Worm (Caenorhabditis elegans) whole organism, L3 larva: ENCODE measurements around the gene kcmf-1.
A peak's percentile ranks its signal among the peaks of the same experiment; 100 is the strongest.

Experiments used
- ZK546.5 ChIP-seq: sonication (generic microtip); optimal IDR thresholded peaks from 2 replicates; lab custom pipeline; 2017; ENCODE audit warnings: missing biosample characterization, missing genetic modification characterization
- ceh-16 ChIP-seq: sonication (generic microtip); optimal IDR thresholded peaks from 2 replicates; lab custom pipeline; 2017; ENCODE audit warnings: missing biosample characterization, missing genetic modification characterization
- ceh-28 ChIP-seq: fragments of 150-350 bp; optimal IDR thresholded peaks from 2 replicates; lab custom pipeline; 2014; ENCODE audit warnings: missing biosample characterization, missing genetic modification reagents, missing genetic modification characterization
- ceh-82 ChIP-seq: fragments of 150-350 bp; optimal IDR thresholded peaks from 2 replicates; lab custom pipeline; 2014; ENCODE audit warnings: missing biosample characterization, missing genetic modification characterization
- ceh-9 ChIP-seq: sonication (generic microtip); optimal IDR thresholded peaks from 2 replicates; lab custom pipeline; 2018; ENCODE audit warnings: missing biosample characterization, missing genetic modification characterization
- daf-12 ChIP-seq: fragments of 150-350 bp; optimal IDR thresholded peaks from 2 replicates; lab custom pipeline; 2014; ENCODE audit warnings: missing biosample characterization, missing genetic modification reagents, missing genetic modification characterization
- egl-5 ChIP-seq: fragments of 150-350 bp; optimal IDR thresholded peaks from 2 replicates; lab custom pipeline; 2017; ENCODE audit warnings: missing biosample characterization, missing genetic modification reagents, missing genetic modification characterization, inconsistent platforms
- elt-1 ChIP-seq: fragments of 150-350 bp; optimal IDR thresholded peaks from 2 replicates; lab custom pipeline; 2014; ENCODE audit warnings: missing biosample characterization, missing genetic modification characterization
- elt-2 ChIP-seq: sonication (generic microtip); optimal IDR thresholded peaks from 2 replicates; lab custom pipeline; 2016; ENCODE audit warnings: missing genetic modification reagents, mild to moderate bottlenecking, missing genetic modification characterization, missing compliant biosample characterization
- elt-3 ChIP-seq, 3 experiments: fragments of 150-350 bp in 1 of 3; sonication (generic microtip) in 2 of 3; optimal IDR thresholded peaks; 2 replicates in 2 of 3; 4 replicates in 1 of 3; lab custom pipeline; 2014 to 2017; ENCODE audit warnings: missing biosample characterization in 3 of 3, missing genetic modification characterization in 3 of 3
- fkh-10 ChIP-seq: sonication (generic microtip); optimal IDR thresholded peaks from 2 replicates; lab custom pipeline; 2017; ENCODE audit warnings: missing biosample characterization, missing genetic modification reagents, missing genetic modification characterization
- fkh-2 ChIP-seq: fragments of 150-350 bp; optimal IDR thresholded peaks from 2 replicates; lab custom pipeline; 2014; ENCODE audit warnings: missing biosample characterization, missing genetic modification reagents, missing genetic modification characterization
- hmg-11 ChIP-seq: sonication (generic microtip); optimal IDR thresholded peaks from 2 replicates; lab custom pipeline; 2016; ENCODE audit warnings: missing genetic modification characterization, missing compliant biosample characterization
- jun-1 ChIP-seq: fragments of 150-350 bp; optimal IDR thresholded peaks from 2 replicates; lab custom pipeline; 2014; ENCODE audit warnings: missing biosample characterization, missing genetic modification reagents, missing genetic modification characterization
- lin-15B ChIP-seq: fragments of 150-350 bp; optimal IDR thresholded peaks from 2 replicates; lab custom pipeline; 2014; ENCODE audit warnings: missing biosample characterization, missing genetic modification characterization
- lin-39 ChIP-seq: fragments of 150-350 bp; optimal IDR thresholded peaks from 2 replicates; lab custom pipeline; 2018; ENCODE audit warnings: missing biosample characterization, missing genetic modification reagents, missing genetic modification characterization
- lsy-12 ChIP-seq: sonication (generic microtip); optimal IDR thresholded peaks from 2 replicates; lab custom pipeline; 2016; ENCODE audit warnings: mild to moderate bottlenecking, missing genetic modification characterization, missing compliant biosample characterization
- mml-1 ChIP-seq: fragments of 150-350 bp; sonication (generic microtip); optimal IDR thresholded peaks from 3 replicates; lab custom pipeline; 2014; ENCODE audit warnings: missing biosample characterization, missing genetic modification characterization
- nfya-1 ChIP-seq: sonication (generic microtip); optimal IDR thresholded peaks from 2 replicates; lab custom pipeline; 2017; ENCODE audit warnings: missing genetic modification characterization, mild to moderate bottlenecking, missing compliant biosample characterization, antibody characterized with exemption, moderate library complexity; ENCODE audit not compliant: insufficient read depth
- nhr-12 ChIP-seq: fragments of 150-350 bp; optimal IDR thresholded peaks from 2 replicates; lab custom pipeline; 2014; ENCODE audit warnings: missing biosample characterization, missing genetic modification characterization
- nhr-23 ChIP-seq: fragments of 150-350 bp; optimal IDR thresholded peaks from 2 replicates; lab custom pipeline; 2014; ENCODE audit warnings: missing biosample characterization, missing genetic modification reagents, missing genetic modification characterization
- nhr-237 ChIP-seq: fragments of 150-350 bp; optimal IDR thresholded peaks from 2 replicates; lab custom pipeline; 2014; ENCODE audit warnings: missing biosample characterization, missing genetic modification characterization
- nhr-67 ChIP-seq: fragments of 150-350 bp; optimal IDR thresholded peaks from 2 replicates; lab custom pipeline; 2014; ENCODE audit warnings: missing biosample characterization, missing genetic modification characterization
- nhr-77 ChIP-seq: fragments of 150-350 bp; optimal IDR thresholded peaks from 2 replicates; lab custom pipeline; 2014; ENCODE audit warnings: missing biosample characterization, missing genetic modification characterization
- pha-4 ChIP-seq: fragments of 150-350 bp; optimal IDR thresholded peaks from 2 replicates; lab custom pipeline; 2014; ENCODE audit warnings: missing biosample characterization, missing genetic modification reagents, missing genetic modification characterization
- pqm-1 ChIP-seq: fragments of 150-350 bp; optimal IDR thresholded peaks from 2 replicates; lab custom pipeline; 2017; ENCODE audit warnings: missing biosample characterization, missing genetic modification characterization, inconsistent platforms
- sea-2 ChIP-seq: fragments of 150-350 bp; sonication (generic microtip); optimal IDR thresholded peaks from 4 replicates; lab custom pipeline; 2014; ENCODE audit warnings: missing biosample characterization, missing genetic modification reagents, missing genetic modification characterization
- skn-1 ChIP-seq: fragments of 150-350 bp; optimal IDR thresholded peaks from 2 replicates; lab custom pipeline; 2014; ENCODE audit warnings: missing biosample characterization, missing genetic modification characterization
- tbx-2 ChIP-seq: sonication (generic microtip); optimal IDR thresholded peaks from 2 replicates; lab custom pipeline; 2016; ENCODE audit warnings: mild to moderate bottlenecking, missing genetic modification characterization, missing compliant biosample characterization
- unc-39 ChIP-seq: sonication (generic microtip); optimal IDR thresholded peaks from 4 replicates; lab custom pipeline; 2017; ENCODE audit warnings: missing biosample characterization, missing genetic modification characterization
- ztf-11 ChIP-seq: fragments of 150-350 bp; optimal IDR thresholded peaks from 2 replicates; lab custom pipeline; 2014; ENCODE audit warnings: missing biosample characterization, missing genetic modification characterization
- ztf-4 ChIP-seq: fragments of 150-350 bp; optimal IDR thresholded peaks from 2 replicates; lab custom pipeline; 2014; ENCODE audit warnings: missing biosample characterization, missing genetic modification characterization

The kcmf-1 gene

ce11 chrIII:7815056-7815366 is 14.2 kb upstream of the kcmf-1 start:
- TF ChIP-seq ZK546.5 (no peak), fkh-2 (tag; lab: Kevin White, UChicago) (no peak), hmg-11 (tag; lab: Kevin White, UChicago) (no peak), sea-2 (GFP tag; lab: Kevin White, UChicago) (no peak), ceh-82 (tag; lab: Kevin White, UChicago) (no peak)

- TF ChIP-seq lin-15B (tag; lab: Kevin White, UChicago) (no peak), tbx-2 (tag; lab: Kevin White, UChicago) (no peak), nfya-1 (no peak), skn-1 (tag; lab: Kevin White, UChicago) (peak; percentile 100), ceh-16 (tag; lab: Kevin White, UChicago) (no peak), ztf-11 (tag; lab: Kevin White, UChicago) (no peak), egl-5 (tag; lab: Kevin White, UChicago) (peak; percentile 27), jun-1 (no peak), nhr-23 (tag; lab: Kevin White, UChicago) (peak; percentile 99), hmg-11 (tag; lab: Kevin White, UChicago) (no peak), pqm-1 (no peak), elt-1 (tag; lab: Kevin White, UChicago) (no peak), nhr-12 (tag; lab: Kevin White, UChicago) (no peak), mml-1 (tag; lab: Kevin White, UChicago) (no peak), lin-39 (tag; lab: Kevin White, UChicago) (no peak), ceh-28 (no peak), fkh-10 (GFP tag; lab: Kevin White, UChicago) (no peak)
Measured at ce11 chrIII:7815571-7816348, 13.5 kb upstream of the kcmf-1 start.

- no peak for TF ChIP-seq unc-39
- no peak for TF ChIP-seq nhr-67
- TF ChIP-seq ztf-4 (tag; lab: Kevin White, UChicago) = no peak
- TF ChIP-seq nhr-23 (tag; lab: Kevin White, UChicago) = peak; percentile 100
- peak; percentile 100 for TF ChIP-seq skn-1 (tag; lab: Kevin White, UChicago)
- no peak for TF ChIP-seq pha-4 (tag; lab: Kevin White, UChicago)
- no peak for TF ChIP-seq nhr-237 (tag; lab: Kevin White, UChicago)
- TF ChIP-seq ceh-82 (tag; lab: Kevin White, UChicago) = no peak
- no peak for TF ChIP-seq ceh-9 (tag; lab: Kevin White, UChicago)
- no peak for TF ChIP-seq daf-12 (tag; lab: Kevin White, UChicago)
- TF ChIP-seq elt-2 (tag; lab: Kevin White, UChicago) = no peak
- no peak for TF ChIP-seq ceh-16 (tag; lab: Kevin White, UChicago)
- no peak for TF ChIP-seq tbx-2 (tag; lab: Kevin White, UChicago)
Measured at ce11 chrIII:7816463-7816862, 12.7 kb upstream of the kcmf-1 start.

ce11 chrIII:7818965-7819364 is 10.2 kb upstream of the kcmf-1 start:
- TF ChIP-seq daf-12 (tag; lab: Kevin White, UChicago) (no peak), egl-5 (tag; lab: Kevin White, UChicago) (peak; percentile 100)

ce11 chrIII:7819866-7820265 is 9.3 kb upstream of the kcmf-1 start:
- TF ChIP-seq daf-12 (tag; lab: Kevin White, UChicago) (no peak), lsy-12 (tag; lab: Kevin White, UChicago) (no peak), egl-5 (tag; lab: Kevin White, UChicago) (peak; percentile 100), nfya-1 (peak; percentile 69), elt-3 (tag; optimal IDR thresholded peaks at IDR 0.05; lab: Kevin White, UChicago) (no peak)

ce11 chrIII:7823285-7823684 is 5.9 kb upstream of the kcmf-1 start:
- TF ChIP-seq nhr-77 (tag; lab: Kevin White, UChicago) (no peak), nfya-1 (peak; percentile 98)
